Fruit fly (Drosophila melanogaster): ENCODE results near the gene YL-1.
A peak's percentile ranks its signal among the peaks of the same experiment; 100 is the strongest.

The YL-1 gene

DNA sequence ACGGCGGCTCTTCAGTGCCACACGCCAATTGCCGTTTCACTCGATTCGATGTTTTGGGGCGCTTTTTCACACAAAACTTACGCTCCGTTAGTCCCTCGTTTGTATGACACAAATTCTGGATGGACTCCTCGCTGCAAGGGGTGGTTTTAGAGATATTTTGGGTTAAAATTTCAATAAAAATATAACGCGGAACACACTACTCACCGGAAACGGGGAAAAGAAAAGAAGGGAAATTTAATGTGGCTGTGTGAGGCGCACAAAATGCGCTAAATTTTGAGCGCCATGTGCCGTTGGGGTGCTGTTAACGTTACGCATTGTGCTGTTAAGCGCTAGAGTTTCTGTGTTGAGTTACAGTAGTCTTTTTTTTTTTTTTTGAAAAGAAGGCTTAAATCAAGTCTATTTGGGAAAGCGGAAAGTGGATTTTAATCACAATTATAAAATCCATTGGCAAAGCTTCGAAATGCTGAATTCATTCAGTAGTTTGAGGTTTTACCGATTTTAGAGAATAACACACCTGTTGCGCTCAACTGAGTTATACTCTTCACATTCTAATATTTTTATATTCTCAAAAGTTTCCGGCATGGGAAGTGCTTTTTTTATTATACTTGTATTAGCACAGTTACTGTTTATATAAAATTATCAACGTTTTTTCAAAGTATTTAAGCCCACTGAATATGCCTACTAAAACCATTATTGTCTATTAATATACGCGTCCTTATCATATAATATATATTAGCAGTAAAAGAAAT lies 33.9 kb downstream of the YL-1 start, which contains the start of gene RpL9 (continued):
- TF ChIP-seq eyg (GFP tag; optimal IDR thresholded peaks at IDR 0.05) (peak; percentile 70), gsb-n (tag; optimal IDR thresholded peaks at IDR 0.05) (no peak), CG3407 (GFP tag; optimal IDR thresholded peaks at IDR 0.05) (no peak), Sry-δ (GFP tag; optimal IDR thresholded peaks at IDR 0.05) (peak; percentile 7), CG8089 (GFP tag; optimal IDR thresholded peaks at IDR 0.05) (peak; percentile 60), BtbVII (GFP tag; optimal IDR thresholded peaks at IDR 0.05) (peak; percentile 90), CG16779 (GFP tag; IDR thresholded peaks at IDR 0.05) (peak; percentile 75), Deaf1 (tag; optimal IDR thresholded peaks at IDR 0.05) (no peak), Xbp1 (GFP tag; optimal IDR thresholded peaks at IDR 0.05) (peak; percentile 45), hth (optimal IDR thresholded peaks at IDR 0.05) (no peak), az2 (GFP tag; optimal IDR thresholded peaks at IDR 0.05) (peak; percentile 39), sd (tag; optimal IDR thresholded peaks at IDR 0.05) (no peak), CG6175 (GFP tag; IDR thresholded peaks at IDR 0.05) (no peak), nmo (GFP tag; optimal IDR thresholded peaks at IDR 0.05) (no peak), CG4854 (GFP tag; optimal IDR thresholded peaks at IDR 0.05) (peak; percentile 6), odd (GFP tag; optimal IDR thresholded peaks at IDR 0.05) (peak; percentile 87), sna (GFP tag; IDR thresholded peaks at IDR 0.05; ENCODE audit: partially characterized antibody) (no peak), BEAF-32 (GFP tag; optimal IDR thresholded peaks at IDR 0.05) (peak; percentile 15), run (tag; optimal IDR thresholded peaks at IDR 0.05) (no peak), CG18262 (tag; optimal IDR thresholded peaks at IDR 0.05) (peak; percentile 64), ara (GFP tag; IDR thresholded peaks at IDR 0.05) (peak; percentile 68; the same call in 1 of the 2 replicates), CG7987 (GFP tag; optimal IDR thresholded peaks at IDR 0.05) (peak; percentile 90), CG11093 (GFP tag; IDR thresholded peaks at IDR 0.05) (no peak), CG17361 (GFP tag; IDR thresholded peaks at IDR 0.05) (peak; percentile 50; the same call in 2 of the 3 replicates), Hand (GFP tag; optimal IDR thresholded peaks at IDR 0.05) (no peak), sqz (GFP tag; optimal IDR thresholded peaks at IDR 0.05) (no peak), PHDP (tag; optimal IDR thresholded peaks at IDR 0.05) (peak; percentile 82), gem (tag; optimal IDR thresholded peaks at IDR 0.05) (no peak), CG3163 (GFP tag; optimal IDR thresholded peaks at IDR 0.05) (peak; percentile 8), CG12104 (GFP tag; optimal IDR thresholded peaks at IDR 0.05) (peak; percentile 68), z (GFP tag; IDR thresholded peaks at IDR 0.05) (no peak), ab (GFP tag; optimal IDR thresholded peaks at IDR 0.05) (no peak), corto (GFP tag; optimal IDR thresholded peaks at IDR 0.05) (no peak), da (GFP tag; optimal IDR thresholded peaks at IDR 0.05) (peak; percentile 30), br (optimal IDR thresholded peaks at IDR 0.05) (no peak), ftz-f1 (GFP tag; optimal IDR thresholded peaks at IDR 0.05) (no peak), zfh2 (GFP tag; optimal IDR thresholded peaks at IDR 0.05) (no peak), btn (GFP tag; optimal IDR thresholded peaks at IDR 0.05) (peak; percentile 41), jing (GFP tag; optimal IDR thresholded peaks at IDR 0.05) (no peak), HmgZ (tag; optimal IDR thresholded peaks at IDR 0.05) (peak; percentile 30), nau (GFP tag; optimal IDR thresholded peaks at IDR 0.05) (peak; percentile 84), hb (GFP tag; IDR thresholded peaks at IDR 0.05; ENCODE audit: partially characterized antibody) (no peak), CkIIα-i1 (GFP tag; IDR thresholded peaks at IDR 0.05) (no peak), scrt (GFP tag; optimal IDR thresholded peaks at IDR 0.05) (peak; percentile 77), pzg (GFP tag; optimal IDR thresholded peaks at IDR 0.05) (peak; percentile 51), kah (GFP tag; optimal IDR thresholded peaks at IDR 0.05) (peak; percentile 83), CG8388 (GFP tag; optimal IDR thresholded peaks at IDR 0.05) (peak; percentile 65), Awh (GFP tag; IDR thresholded peaks at IDR 0.05) (peak; percentile 79), CG7271 (tag; optimal IDR thresholded peaks at IDR 0.05) (peak; percentile 95), CG14667 (GFP tag; IDR thresholded peaks at IDR 0.05) (no peak)
